Fruit fly (Drosophila melanogaster) whole organism, embryonic: ENCODE measurements around the gene CG32379.

Experiments used
- CG10565 ChIP-seq: fragments of 200-800 bp; sonication (Bioruptor generic); optimal IDR thresholded peaks from 3 replicates; lab custom pipeline; 2016; ENCODE audit warnings: missing biosample characterization, mild to moderate bottlenecking, missing genetic modification characterization
- CG13624 ChIP-seq: fragments of 200-800 bp; sonication (Bioruptor generic); optimal IDR thresholded peaks from 2 replicates; lab custom pipeline; 2016; ENCODE audit warnings: missing biosample characterization, missing genetic modification characterization
- CG30431 ChIP-seq: fragments of 200-800 bp; sonication (Bioruptor generic); optimal IDR thresholded peaks from 2 replicates; lab custom pipeline; 2017; ENCODE audit warnings: missing biosample characterization, missing genetic modification characterization
- CG8281 ChIP-seq: fragments of 200-800 bp; sonication (Bioruptor generic); optimal IDR thresholded peaks from 2 replicates; lab custom pipeline; 2018; ENCODE audit warnings: missing biosample characterization, mild to moderate bottlenecking, missing genetic modification characterization, moderate library complexity
- Eip74EF ChIP-seq, 2 experiments: fragments of 200-800 bp in 1 of 2; fragments of >200 bp in 1 of 2; sonication (Bioruptor generic) in 1 of 2; optimal IDR thresholded peaks; 2 replicates each; lab custom pipeline; 2017 to 2019; ENCODE audit warnings: missing biosample characterization in 2 of 2, missing genetic modification characterization in 2 of 2, mild to moderate bottlenecking in 1 of 2, moderate library complexity in 1 of 2
- Nf-YB ChIP-seq: fragments of 200-800 bp; sonication (Bioruptor generic); optimal IDR thresholded peaks from 3 replicates; lab custom pipeline; 2019; ENCODE audit warnings: missing biosample characterization, mild to moderate bottlenecking, missing genetic modification characterization, moderate library complexity
- br ChIP-seq: fragments of >200 bp; optimal IDR thresholded peaks from 2 replicates; lab custom pipeline; 2017
- gcm ChIP-seq: fragments of 200-800 bp; sonication (Bioruptor generic); optimal IDR thresholded peaks from 2 replicates; lab custom pipeline; 2019; ENCODE audit warnings: missing biosample characterization, mild to moderate bottlenecking, missing genetic modification characterization, moderate library complexity
- kay ChIP-seq: fragments of 200-800 bp; sonication (Bioruptor generic); optimal IDR thresholded peaks from 2 replicates; lab custom pipeline; 2016; ENCODE audit warnings: missing biosample characterization, missing genetic modification characterization

DNA sequence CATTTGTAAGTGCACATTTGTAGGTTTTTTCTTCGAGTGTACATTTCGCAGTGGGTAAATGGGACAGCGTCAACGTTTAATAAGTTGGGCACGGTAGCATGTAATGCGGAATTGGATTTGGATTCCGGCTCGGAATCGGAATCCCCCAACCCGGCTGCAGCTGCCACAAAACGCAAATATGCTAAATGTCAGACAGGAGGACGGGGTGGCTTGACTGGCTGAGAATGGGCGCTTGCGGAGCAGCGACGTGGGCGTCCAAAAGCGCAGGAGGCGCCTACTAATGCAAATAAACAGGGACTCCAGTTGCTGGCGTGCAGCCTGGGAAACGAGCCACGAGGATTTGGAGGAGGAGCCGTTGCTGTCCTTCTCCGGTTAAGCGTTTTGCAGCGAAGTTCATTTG, 8.3 kb upstream of the CG32379 start, which contains the start of gene CG8564:
- TF ChIP-seq Eip74EF (GFP tag; optimal IDR thresholded peaks at IDR 0.05; lab: Kevin White, UChicago): no peak
- TF ChIP-seq Nf-YB (GFP tag; lab: Kevin White, UChicago): no peak
- no peak for TF ChIP-seq CG10565 (GFP tag; lab: Kevin White, UChicago)
- TF ChIP-seq CG13624 (GFP tag; lab: Kevin White, UChicago): no peak
- TF ChIP-seq kay: no peak
- TF ChIP-seq CG30431 (GFP tag; lab: Kevin White, UChicago): no peak
- no peak for TF ChIP-seq br
- TF ChIP-seq gcm: no peak
- no peak for TF ChIP-seq CG8281 (tag; lab: Kevin White, UChicago)
